Fruit fly (Drosophila melanogaster): ENCODE data around the gene Npc2c.

Gene Npc2c

dm6 chr3R:10059952-10060351, at the start of gene Npc2c:
Gene Npc2c (plus strand): TSS chr3R:10060252.
- TF ChIP-seq Chrac-16 (GFP tag; optimal IDR thresholded peaks at IDR 0.05) (no peak), lmd (GFP tag; IDR thresholded peaks at IDR 0.05) (no peak), C15 (GFP tag; IDR thresholded peaks at IDR 0.05) (no peak), ab (GFP tag; optimal IDR thresholded peaks at IDR 0.05) (no peak), Blimp-1 (GFP tag; optimal IDR thresholded peaks at IDR 0.05) (no peak), CG3847 (GFP tag; IDR thresholded peaks at IDR 0.05) (no peak), NFAT (GFP tag; IDR thresholded peaks at IDR 0.05) (no peak), ap (GFP tag; IDR thresholded peaks at IDR 0.05) (no peak), CG13123 (GFP tag; optimal IDR thresholded peaks at IDR 0.05) (no peak), Tbp (GFP tag; optimal IDR thresholded peaks at IDR 0.05) (no peak), knrl (GFP tag; IDR thresholded peaks at IDR 0.05; ENCODE audit: partially characterized antibody) (no peak), CG42726 (GFP tag; IDR thresholded peaks at IDR 0.05; ENCODE audit: partially characterized antibody) (no peak), CG18262 (tag; optimal IDR thresholded peaks at IDR 0.05) (no peak), CG10959 (GFP tag; IDR thresholded peaks at IDR 0.05) (no peak), ara (GFP tag; IDR thresholded peaks at IDR 0.05) (no peak), CG3726 (GFP tag; IDR thresholded peaks at IDR 0.05) (no peak), CG2129 (GFP tag; IDR thresholded peaks at IDR 0.05; ENCODE audit: partially characterized antibody) (no peak), CG15601 (tag; optimal IDR thresholded peaks at IDR 0.05) (no peak), Gug (GFP tag; IDR thresholded peaks at IDR 0.05) (no peak), fd64A (GFP tag; optimal IDR thresholded peaks at IDR 0.05) (no peak)

dm6 chr3R:10024032-10024712, 35.9 kb upstream of the Npc2c start:
- TF ChIP-seq prd (optimal IDR thresholded peaks at IDR 0.05) = no peak
- 0 out of 3 replicates have a peak, but pooled peaks have one; percentile 16 for TF ChIP-seq prd (GFP tag; IDR thresholded peaks at IDR 0.05)
- peak; percentile 57; the same call in 1 of the 3 replicates for TF ChIP-seq CG11456 (GFP tag; IDR thresholded peaks at IDR 0.05)
- peak in 1 of 2 experiments; percentile 30 for TF ChIP-seq Pdp1 (GFP tag; optimal IDR thresholded peaks at IDR 0.05)
- peak; percentile 54 for TF ChIP-seq NFAT (GFP tag; IDR thresholded peaks at IDR 0.05)
- TF ChIP-seq Hand (GFP tag; optimal IDR thresholded peaks at IDR 0.05) = peak; percentile 72
- TF ChIP-seq CG34224 (GFP tag; IDR thresholded peaks at IDR 0.05; ENCODE audit: partially characterized antibody) = no peak
- TF ChIP-seq CG14441 (GFP tag; IDR thresholded peaks at IDR 0.05) = peak; percentile 62
- TF ChIP-seq tap (tag; optimal IDR thresholded peaks at IDR 0.05) = no peak
- no peak for TF ChIP-seq Lpt (GFP tag; optimal IDR thresholded peaks at IDR 0.05)
- peak; percentile 32; the same call in 1 of the 2 replicates for TF ChIP-seq CG32772 (GFP tag; IDR thresholded peaks at IDR 0.05)
- peak; percentile 47; the same call in 1 of the 2 replicates for TF ChIP-seq MBD-R2 (GFP tag; IDR thresholded peaks at IDR 0.05)
- TF ChIP-seq sisA (GFP tag; IDR thresholded peaks at IDR 0.05) = 0 out of 2 replicates have a peak, but pooled peaks have one; percentile 31
- TF ChIP-seq tgo (GFP tag; IDR thresholded peaks at IDR 0.05) = peak; percentile 44; the same call in 1 of the 3 replicates
- peak; percentile 18; the same call in 1 of the 2 replicates for TF ChIP-seq ranshi (GFP tag; IDR thresholded peaks at IDR 0.05)
- TF ChIP-seq CG5245 (GFP tag; optimal IDR thresholded peaks at IDR 0.05) = peak; percentile 17
- TF ChIP-seq Myb (GFP tag; optimal IDR thresholded peaks at IDR 0.05) = peak; percentile 23
- peak; percentile 12 for TF ChIP-seq CG30403 (GFP tag; optimal IDR thresholded peaks at IDR 0.05)
- TF ChIP-seq HLH3B (GFP tag; IDR thresholded peaks at IDR 0.05) = peak; percentile 43
- no peak for TF ChIP-seq CG2199 (GFP tag; IDR thresholded peaks at IDR 0.05)
- 0 out of 3 replicates have a peak, but pooled peaks have one; percentile 21 for TF ChIP-seq otp (GFP tag; IDR thresholded peaks at IDR 0.05)
- TF ChIP-seq H2.0 (GFP tag; IDR thresholded peaks at IDR 0.05) = peak; percentile 19; the same call in 1 of the 2 replicates
- TF ChIP-seq Hr3 (GFP tag; optimal IDR thresholded peaks at IDR 0.05) = peak; percentile 5
- TF ChIP-seq wdn (GFP tag; IDR thresholded peaks at IDR 0.05) = 0 out of 2 replicates have a peak, but pooled peaks have one; percentile 32
- TF ChIP-seq Med (GFP tag) = peak; percentile 93
- no peak for TF ChIP-seq gfzf (GFP tag; optimal IDR thresholded peaks at IDR 0.05)
- TF ChIP-seq CG6175 (GFP tag; IDR thresholded peaks at IDR 0.05) = 0 out of 3 replicates have a peak, but pooled peaks have one; percentile 40
- 0 out of 3 replicates have a peak, but pooled peaks have one; percentile 19 for TF ChIP-seq Aef1 (GFP tag; IDR thresholded peaks at IDR 0.05)
- TF ChIP-seq Dek (tag; optimal IDR thresholded peaks at IDR 0.05) = peak; percentile 40
- TF ChIP-seq pho (GFP tag; optimal IDR thresholded peaks at IDR 0.05) = peak; percentile 20
- TF ChIP-seq az2 (GFP tag; optimal IDR thresholded peaks at IDR 0.05) = peak; percentile 13
- TF ChIP-seq Ptx1 (GFP tag; IDR thresholded peaks at IDR 0.05) = peak; percentile 49

Data from whole organism, embryonic.